Worm (Caenorhabditis elegans): ENCODE results near the gene C54G10.1.

- TF ChIP-seq W03F9.2 (tag; optimal IDR thresholded peaks at IDR 0.05) = no peak
- TF ChIP-seq him-1 (tag; optimal IDR thresholded peaks at IDR 0.05) = no peak
- TF ChIP-seq dao-5 (tag; optimal IDR thresholded peaks at IDR 0.05) = no peak
Observed at ce11 chrV:14689060-14689750, 48.3 kb downstream of the C54G10.1 start, which contains the start of gene gasr-8.

All from whole organism, L4/young adult.